Worm (Caenorhabditis elegans): ENCODE measurements around the gene scl-5.

The scl-5 gene

DNA sequence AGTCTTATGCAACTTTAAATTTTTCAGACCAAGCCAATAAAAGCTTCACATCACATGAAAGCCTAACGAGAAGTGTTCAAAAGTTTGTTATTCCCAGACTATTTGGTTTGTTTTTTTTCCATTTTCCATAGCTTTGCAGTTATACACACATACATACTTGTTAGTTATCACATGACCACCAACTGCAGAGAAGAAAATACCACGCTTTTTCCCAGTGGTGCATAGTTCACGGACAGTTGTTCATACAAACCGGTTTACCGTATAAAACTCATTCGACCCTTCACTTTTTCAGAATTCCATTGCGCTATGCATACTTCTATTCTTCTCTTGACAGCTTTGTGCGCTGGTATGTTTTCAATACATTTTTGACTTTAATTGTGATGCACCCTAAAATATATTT, at the start of gene scl-5:
Gene scl-5, plus strand, starts transcription at position 301 of the 400 bp plus-strand sequence.
- TF ChIP-seq him-1 (tag; optimal IDR thresholded peaks at IDR 0.05) (no peak), dao-5 (tag; optimal IDR thresholded peaks at IDR 0.05) (no peak)

DNA sequence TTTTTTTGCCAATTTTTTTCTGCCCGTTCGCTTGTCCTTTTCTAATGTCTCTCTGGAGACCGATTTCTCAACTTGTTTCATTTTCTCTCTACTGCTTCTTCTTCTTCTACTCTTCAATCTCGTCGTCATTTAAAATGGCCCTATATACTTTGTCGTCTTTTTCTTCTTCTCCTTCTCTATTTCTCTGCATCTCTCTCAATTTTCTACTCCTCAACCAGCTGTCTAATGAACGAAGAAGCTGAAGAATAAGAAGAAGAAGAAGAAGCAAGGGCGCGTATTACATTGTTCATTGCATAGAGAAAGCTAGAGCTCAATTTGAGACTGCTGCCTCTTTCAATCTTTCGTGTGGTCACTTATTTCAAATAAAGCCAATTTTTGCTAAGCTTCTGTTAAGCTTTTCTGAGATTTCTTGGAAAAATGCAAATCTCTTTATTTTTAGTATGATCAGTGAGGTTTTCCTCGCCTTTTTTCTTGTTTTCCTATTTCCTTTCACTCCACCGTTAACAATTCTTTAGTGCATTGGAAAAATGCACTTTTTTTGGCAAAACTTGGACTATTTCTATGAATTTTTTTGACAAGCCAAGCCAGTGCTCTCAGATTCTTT, 47.9 kb upstream of the scl-5 start:
- TF ChIP-seq W03F9.2 (tag; optimal IDR thresholded peaks at IDR 0.05) (no peak), him-1 (tag; optimal IDR thresholded peaks at IDR 0.05) (peak; percentile 10)

DNA sequence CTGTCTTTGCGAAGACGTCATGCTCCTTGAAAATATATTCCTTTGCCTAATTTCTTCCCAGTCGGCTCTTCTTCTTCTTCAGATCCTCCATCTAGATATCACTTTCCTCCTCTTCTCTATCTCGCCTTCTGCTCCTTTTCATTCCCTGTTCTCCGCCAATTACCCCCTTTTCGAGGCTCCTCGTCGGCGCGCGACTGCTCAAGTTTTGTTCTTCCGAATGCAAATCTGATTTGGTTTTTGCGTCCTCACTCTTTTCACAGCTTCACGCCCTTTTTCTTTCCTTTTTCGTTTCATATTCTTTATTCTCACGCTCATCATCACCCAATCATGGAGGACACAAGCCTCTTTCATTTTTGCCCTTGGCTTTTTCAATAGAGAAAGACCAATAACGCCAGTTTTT, 47.0 kb upstream of the scl-5 start:
- TF ChIP-seq him-1 (tag; optimal IDR thresholded peaks at IDR 0.05): no peak
- no peak for TF ChIP-seq W03F9.2 (tag; optimal IDR thresholded peaks at IDR 0.05)
- no peak for TF ChIP-seq dao-5 (tag; optimal IDR thresholded peaks at IDR 0.05)

DNA sequence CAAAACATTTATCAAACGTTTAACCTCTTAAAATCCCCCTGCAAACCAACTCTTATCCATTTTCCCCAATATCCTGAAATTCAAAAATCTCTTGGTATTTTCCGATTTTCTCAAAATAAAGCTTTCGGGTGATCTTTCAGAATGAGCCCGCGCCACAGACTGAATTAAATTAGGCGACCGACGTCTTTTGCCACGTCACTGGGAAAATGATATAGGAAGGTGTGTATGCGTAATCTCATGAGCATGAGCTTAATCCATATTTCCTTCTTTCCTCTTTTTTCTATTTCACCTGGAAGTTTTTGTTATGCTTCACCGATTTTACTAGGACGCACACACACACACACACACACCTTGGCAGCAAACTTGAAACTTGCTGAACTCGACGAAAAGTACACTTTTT, 42.8 kb upstream of the scl-5 start:
- no peak for TF ChIP-seq dao-5 (tag; optimal IDR thresholded peaks at IDR 0.05)
- TF ChIP-seq him-1 (tag; optimal IDR thresholded peaks at IDR 0.05): no peak
- TF ChIP-seq W03F9.2 (tag; optimal IDR thresholded peaks at IDR 0.05): no peak

DNA sequence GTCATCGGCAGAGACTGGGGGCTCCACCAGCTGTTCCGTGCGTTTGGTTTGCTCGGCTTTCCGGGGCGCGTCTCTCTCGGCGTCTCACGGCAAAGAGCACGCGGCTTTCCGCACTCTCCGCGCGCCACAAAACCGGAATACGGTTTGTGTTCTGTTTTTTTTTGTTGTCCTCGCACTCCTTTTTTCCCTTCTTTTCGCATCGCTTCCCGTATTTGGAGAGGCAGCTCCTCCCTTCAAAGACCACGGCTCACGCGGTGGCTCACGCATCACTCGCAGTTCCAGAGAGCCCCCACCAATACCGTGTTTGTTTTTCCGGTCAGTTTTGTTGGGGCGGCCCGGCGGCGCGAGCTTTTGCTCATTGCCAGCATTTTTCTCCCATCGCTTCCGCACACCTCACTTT, 40.9 kb upstream of the scl-5 start:
- TF ChIP-seq W03F9.2 (tag; optimal IDR thresholded peaks at IDR 0.05): no peak

- TF ChIP-seq W03F9.2 (tag; optimal IDR thresholded peaks at IDR 0.05) (no peak), him-1 (tag; optimal IDR thresholded peaks at IDR 0.05) (peak; percentile 49)
Measured at ce11 chrIV:13025853-13026343, 37.9 kb upstream of the scl-5 start.

- no peak for TF ChIP-seq W03F9.2 (tag; optimal IDR thresholded peaks at IDR 0.05)
- no peak for TF ChIP-seq dao-5 (tag; optimal IDR thresholded peaks at IDR 0.05)
- TF ChIP-seq him-1 (tag; optimal IDR thresholded peaks at IDR 0.05): no peak
Measured at ce11 chrIV:13026762-13027161, 37.1 kb upstream of the scl-5 start.

- TF ChIP-seq him-1 (tag; optimal IDR thresholded peaks at IDR 0.05): no peak
- no peak for TF ChIP-seq W03F9.2 (tag; optimal IDR thresholded peaks at IDR 0.05)
- no peak for TF ChIP-seq dao-5 (tag; optimal IDR thresholded peaks at IDR 0.05)
Measured at ce11 chrIV:13027801-13028641, 35.8 kb upstream of the scl-5 start.

- TF ChIP-seq dao-5 (tag; optimal IDR thresholded peaks at IDR 0.05) (no peak), him-1 (tag; optimal IDR thresholded peaks at IDR 0.05) (no peak), W03F9.2 (tag; optimal IDR thresholded peaks at IDR 0.05) (no peak)
Measured at ce11 chrIV:13028746-13029673, 34.8 kb upstream of the scl-5 start.

- no peak for TF ChIP-seq him-1 (tag; optimal IDR thresholded peaks at IDR 0.05)
Measured at ce11 chrIV:13029674-13030466, 33.9 kb upstream of the scl-5 start.

- TF ChIP-seq W03F9.2 (tag; optimal IDR thresholded peaks at IDR 0.05) (no peak), dao-5 (tag; optimal IDR thresholded peaks at IDR 0.05) (no peak), him-1 (tag; optimal IDR thresholded peaks at IDR 0.05) (no peak)
Measured at ce11 chrIV:13030467-13031299, 33.1 kb upstream of the scl-5 start.

DNA sequence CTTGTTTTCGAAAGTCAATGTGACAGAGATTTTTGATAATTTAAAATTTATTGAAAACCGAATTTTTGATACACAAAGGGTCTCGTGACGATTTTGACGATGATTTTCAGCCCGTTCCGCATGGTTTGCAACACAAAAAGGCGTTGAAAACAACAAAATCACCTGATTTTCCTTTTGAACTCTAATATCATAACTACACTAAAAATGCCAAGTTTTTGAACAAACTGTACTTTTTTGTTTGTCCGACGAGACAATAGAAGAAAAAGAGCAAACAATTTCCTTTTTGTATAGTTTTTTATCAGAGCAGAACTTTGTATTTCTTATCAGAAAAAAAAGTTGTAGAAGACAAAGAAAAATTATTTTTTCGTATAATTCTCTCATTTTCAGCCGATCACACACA, 31.7 kb upstream of the scl-5 start:
- TF ChIP-seq W03F9.2 (tag; optimal IDR thresholded peaks at IDR 0.05) (no peak), dao-5 (tag; optimal IDR thresholded peaks at IDR 0.05) (no peak), him-1 (tag; optimal IDR thresholded peaks at IDR 0.05) (no peak)
